Worm (Caenorhabditis elegans) whole organism, dauer: ENCODE results near the gene bicd-1.
"Not testable (repeated sequence)": the region's sequence is repeated elsewhere in the genome, so short reads cannot be mapped to it uniquely, and the experiment has no call there.

Experiments used
- unc-62 ChIP-seq: sonication (generic microtip); optimal IDR thresholded peaks from 2 replicates; lab custom pipeline; 2017; ENCODE audit warnings: missing biosample characterization, missing genetic modification reagents, missing genetic modification characterization

Gene bicd-1

ce11 chrIV:6572238-6572637 is at the start of gene bicd-1:
Gene bicd-1 (minus strand): TSS chrIV:6572338.
- no peak for TF ChIP-seq unc-62 (GFP tag; lab: Kevin White, UChicago)

DNA sequence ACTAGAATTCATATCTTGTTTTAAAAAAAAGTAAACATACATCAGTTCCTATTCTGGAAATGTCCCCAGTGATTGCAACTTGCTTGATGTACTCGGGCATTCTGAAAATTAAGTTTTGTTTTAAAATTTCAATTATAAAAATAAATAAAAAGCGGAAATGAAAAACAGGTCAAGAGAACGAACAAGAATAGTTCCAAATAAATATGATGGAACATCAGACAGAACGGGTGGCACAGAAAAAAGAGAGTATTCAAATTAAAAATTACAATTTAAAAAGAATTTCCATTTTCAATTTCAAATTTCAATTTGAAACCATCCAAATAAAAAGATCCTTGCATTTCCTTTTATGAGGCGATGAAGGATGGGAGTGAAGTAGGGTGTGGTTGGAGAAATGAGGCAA is 49.1 kb upstream of the bicd-1 start, which contains the start of gene C01B10.3:
C01B10.3 (minus strand) TSS at position 101 of the 400 bp plus-strand sequence.
- no peak for TF ChIP-seq unc-62 (GFP tag; lab: Kevin White, UChicago)

- TF ChIP-seq unc-62 (GFP tag; lab: Kevin White, UChicago), result no peak
Measured at ce11 chrIV:6618607-6619006, 46.5 kb upstream of the bicd-1 start.

DNA sequence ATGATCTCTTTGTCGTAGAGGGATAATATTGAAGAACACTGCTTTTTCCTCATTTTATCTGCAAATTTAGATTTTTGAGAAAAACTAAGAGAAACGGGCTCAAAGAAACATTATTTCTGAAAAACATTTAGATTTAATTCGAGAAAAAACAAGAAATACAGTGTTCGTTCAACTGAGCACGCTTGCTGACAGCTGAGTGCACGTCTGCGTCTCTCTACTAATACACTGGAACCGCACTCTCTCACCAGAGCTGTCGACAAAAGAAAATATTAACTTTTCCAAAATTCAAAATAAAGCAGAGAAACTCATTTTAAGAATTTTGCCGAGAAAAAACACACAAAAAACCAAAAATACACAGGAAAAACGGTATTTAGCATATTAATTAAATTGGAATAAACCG is 41.2 kb upstream of the bicd-1 start, which contains the start of gene drh-1:
drh-1 (minus strand) TSS at position 58 of the 400 bp plus-strand sequence.
- no peak for TF ChIP-seq unc-62 (GFP tag; lab: Kevin White, UChicago)

- TF ChIP-seq unc-62 (GFP tag; lab: Kevin White, UChicago), result no peak
Measured at ce11 chrIV:6607059-6607458, 34.9 kb upstream of the bicd-1 start.

DNA sequence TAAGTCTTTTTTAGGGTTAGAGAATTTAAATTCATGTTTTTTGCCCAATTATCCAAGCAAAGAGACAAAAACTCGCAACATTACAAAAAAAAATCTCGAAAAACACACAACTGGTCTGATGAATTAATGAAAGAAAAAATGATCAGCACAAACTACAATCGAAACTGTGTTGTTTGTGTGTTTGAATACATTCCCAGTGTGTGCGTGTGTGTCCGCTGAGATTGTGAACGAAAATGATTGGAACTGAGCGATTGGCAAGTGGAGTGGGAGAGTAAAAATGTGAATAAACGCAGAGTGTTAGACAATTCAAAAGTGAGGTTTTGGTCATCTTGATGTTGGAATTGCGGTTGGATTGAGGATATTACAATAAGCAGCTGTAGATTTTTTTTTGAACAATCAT is 34.4 kb upstream of the bicd-1 start:
- no peak for TF ChIP-seq unc-62 (GFP tag; lab: Kevin White, UChicago)

- no peak for TF ChIP-seq unc-62 (GFP tag; lab: Kevin White, UChicago)
Measured at ce11 chrIV:6605863-6606262, 33.7 kb upstream of the bicd-1 start, which contains the start of gene nstp-2. Gene nstp-2 (minus strand): TSS chrIV:6606188.

DNA sequence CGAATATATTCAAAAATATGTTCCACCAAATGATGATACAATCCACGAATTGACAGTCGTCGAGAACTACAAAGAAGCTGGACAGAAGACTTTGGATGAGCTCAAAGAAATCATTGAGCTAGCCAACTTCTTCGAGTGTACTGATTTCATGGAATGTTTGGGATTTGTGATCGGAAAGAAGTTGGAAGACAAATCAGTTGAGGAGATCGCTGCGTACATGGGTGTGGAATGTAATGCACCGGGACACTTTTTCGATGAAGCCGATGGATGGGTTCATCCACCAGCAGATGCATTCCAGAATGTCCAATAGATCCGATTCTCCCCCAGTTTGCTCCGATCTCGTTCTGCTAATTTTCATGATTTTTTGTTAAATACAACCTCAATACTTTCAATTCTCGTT is 31.4 kb upstream of the bicd-1 start:
- TF ChIP-seq unc-62 (GFP tag; lab: Kevin White, UChicago), result no peak

DNA sequence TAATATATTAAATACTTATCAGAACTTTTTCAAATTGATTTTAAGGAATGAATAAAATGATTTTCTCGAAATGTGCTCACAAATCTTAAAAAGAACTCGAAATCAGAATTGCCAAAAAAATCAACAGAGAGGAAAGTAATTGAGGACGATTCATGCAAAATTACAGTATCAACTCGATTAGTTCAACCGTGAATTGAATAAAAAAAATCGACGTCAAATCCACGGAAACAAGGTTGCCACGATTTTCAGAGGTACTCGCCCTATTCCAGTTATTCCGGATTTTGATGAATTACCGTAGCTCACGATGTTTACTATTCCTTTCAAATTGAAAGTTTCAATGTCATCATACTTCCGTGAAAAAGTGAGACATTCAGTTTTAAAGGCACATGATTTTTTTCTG is 30.2 kb upstream of the bicd-1 start, which contains the start of gene F15B10.3:
F15B10.3 (plus strand) TSS at position 301 of the 400 bp plus-strand sequence.
- no peak for TF ChIP-seq unc-62 (GFP tag; lab: Kevin White, UChicago)

DNA sequence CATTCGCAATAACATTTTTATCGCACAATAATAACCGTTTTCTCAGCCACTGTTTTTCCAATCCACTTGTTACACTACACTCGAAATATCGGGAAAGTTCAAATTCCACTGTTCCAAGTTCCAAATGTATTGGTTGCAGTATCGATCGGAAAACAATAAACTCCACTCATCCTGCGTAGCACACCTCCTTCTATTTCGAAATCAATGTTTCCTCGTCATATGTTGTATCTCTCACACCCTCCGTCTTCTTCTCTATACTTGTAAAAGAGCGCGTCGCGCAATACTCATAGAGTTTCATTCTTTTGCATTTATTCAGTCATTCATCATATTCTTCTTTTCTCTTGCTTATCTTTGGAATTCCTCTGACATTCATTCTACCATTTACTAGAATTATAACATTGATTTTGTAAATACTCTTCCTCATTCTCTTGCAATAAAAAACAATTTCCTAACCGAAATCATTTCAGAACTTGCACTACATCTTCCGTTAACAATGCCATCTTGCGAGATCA is 29.1 kb upstream of the bicd-1 start, which contains the start of gene sup-36:
sup-36 (plus strand) TSS at position 462 of the 512 bp plus-strand sequence.
- TF ChIP-seq unc-62 (GFP tag; lab: Kevin White, UChicago), result no peak

- no peak for TF ChIP-seq unc-62 (GFP tag; lab: Kevin White, UChicago)
Measured at ce11 chrIV:6599447-6599846, 27.3 kb upstream of the bicd-1 start, which contains the start of gene F38A5.8. Gene F38A5.8 (plus strand): TSS chrIV:6599747.

DNA sequence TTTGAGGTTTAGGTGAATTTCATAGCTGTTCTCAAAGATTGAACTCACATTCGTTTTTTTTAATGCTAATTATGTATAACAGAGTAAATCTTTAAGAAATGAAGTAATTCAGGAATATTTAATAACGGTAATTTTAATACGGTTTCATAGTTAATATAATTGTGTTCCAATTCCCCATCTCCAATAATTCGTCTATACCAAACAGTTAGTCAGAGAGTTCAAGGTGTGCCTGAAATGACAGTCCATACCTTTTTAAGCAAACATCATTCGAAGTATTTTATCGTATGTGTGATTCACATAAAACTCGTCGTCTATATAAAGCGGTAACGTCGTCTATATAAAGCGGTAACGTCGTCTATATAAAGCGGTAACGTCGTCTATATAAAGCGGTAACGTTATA is 26.6 kb upstream of the bicd-1 start, which contains the start of gene nspb-5:
nspb-5 (plus strand) TSS at position 301 of the 400 bp plus-strand sequence.
- not testable (repeated sequence) for TF ChIP-seq unc-62 (GFP tag; lab: Kevin White, UChicago)

DNA sequence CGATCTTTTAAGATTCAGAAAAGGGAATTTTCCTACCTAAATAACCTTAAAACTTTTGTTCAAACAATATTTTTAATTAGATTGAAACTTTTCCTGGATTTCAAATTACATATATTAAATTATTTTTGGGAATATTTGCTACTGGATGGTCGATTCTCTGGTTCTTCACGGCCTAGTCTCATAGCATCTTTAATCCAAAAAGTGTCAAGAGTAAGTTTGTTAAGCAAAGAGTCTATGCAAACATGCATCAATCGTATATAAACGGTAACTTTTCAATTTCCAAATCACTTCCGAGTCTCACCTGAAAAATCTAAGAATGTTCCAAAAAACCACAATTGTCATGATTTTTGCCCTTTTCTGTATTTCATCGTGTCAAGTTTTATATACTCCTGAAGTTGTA is 25.8 kb upstream of the bicd-1 start, which contains the start of gene nspb-4:
nspb-4 (plus strand) TSS at position 301 of the 400 bp plus-strand sequence.
- TF ChIP-seq unc-62 (GFP tag; lab: Kevin White, UChicago), result not testable (repeated sequence)

- TF ChIP-seq unc-62 (GFP tag; lab: Kevin White, UChicago), result no peak
Measured at ce11 chrIV:6597298-6597697, 25.2 kb upstream of the bicd-1 start, which contains the start of gene F38A5.6. Gene F38A5.6 (minus strand): TSS chrIV:6597398.

ce11 chrIV:6595912-6596311 is 23.8 kb upstream of the bicd-1 start, which contains the start of gene F38A5.22:
Gene F38A5.22 (minus strand): TSS chrIV:6595940.
- no peak for TF ChIP-seq unc-62 (GFP tag; lab: Kevin White, UChicago)

DNA sequence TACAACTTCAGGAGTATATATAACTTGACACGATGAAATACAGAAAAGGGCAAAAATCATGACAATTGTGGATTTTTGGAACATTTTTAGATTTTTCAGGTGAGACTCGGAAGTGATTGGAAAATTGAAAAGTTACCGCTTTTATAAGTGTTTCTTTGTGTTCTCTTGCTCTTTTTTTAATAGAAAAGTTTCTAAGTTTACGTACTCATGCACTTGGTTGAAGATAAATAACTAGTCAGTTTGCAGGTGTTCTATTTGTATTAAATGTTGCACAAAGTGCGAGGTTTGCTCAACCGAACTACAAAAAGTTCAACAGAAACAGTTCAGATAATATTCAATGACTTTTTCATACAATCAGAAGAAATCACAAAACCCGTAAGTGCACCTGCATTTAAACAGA is 22.7 kb upstream of the bicd-1 start, which contains the start of gene nspb-3:
nspb-3 (minus strand) TSS at position 101 of the 400 bp plus-strand sequence.
- not testable (repeated sequence) for TF ChIP-seq unc-62 (GFP tag; lab: Kevin White, UChicago)
